Fruit fly (Drosophila melanogaster) whole organism, embryonic: ENCODE measurements around the gene CG15019.

Experiments used
- Atf-2 ChIP-seq: fragments of 200-800 bp; sonication (Bioruptor generic); optimal IDR thresholded peaks from 2 replicates; lab custom pipeline; 2016; ENCODE audit warnings: missing biosample characterization, missing genetic modification characterization
- Atf6 ChIP-seq: fragments of 200-800 bp; sonication (Bioruptor generic); IDR thresholded peaks from 2 replicates; pipeline ENCODE4 v1.3.6; 2022; ENCODE audit warnings: missing biosample characterization, missing genetic modification characterization
- Blimp-1 ChIP-seq: fragments of 200-800 bp; sonication (Bioruptor generic); optimal IDR thresholded peaks from 3 replicates; lab custom pipeline; 2018; ENCODE audit warnings: missing biosample characterization, missing genetic modification characterization, mild to moderate bottlenecking, moderate library complexity, missing genetic modification reagents
- CG10267 ChIP-seq: fragments of 200-800 bp; sonication (Bioruptor generic); optimal IDR thresholded peaks from 2 replicates; lab custom pipeline; 2018; ENCODE audit warnings: missing biosample characterization, mild to moderate bottlenecking, missing genetic modification characterization, moderate library complexity
- CG11093 ChIP-seq: fragments of 200-800 bp; sonication (Bioruptor generic); IDR thresholded peaks from 3 replicates; pipeline ENCODE4 v1.3.6; 2022; ENCODE audit warnings: missing biosample characterization, missing genetic modification characterization
- CG12236 ChIP-seq: fragments of 200-800 bp; sonication (Bioruptor generic); optimal IDR thresholded peaks from 2 replicates; lab custom pipeline; 2016; ENCODE audit warnings: missing biosample characterization, missing genetic modification characterization
- CG14860 ChIP-seq: fragments of 200-800 bp; sonication (Bioruptor generic); IDR thresholded peaks from 3 replicates; pipeline ENCODE4 v1.3.6; 2022; ENCODE audit warnings: missing biosample characterization, missing genetic modification characterization; ENCODE audit not compliant: partially characterized antibody
- CG18262 ChIP-seq: fragments of 200-800 bp; optimal IDR thresholded peaks from 3 replicates; lab custom pipeline; 2019; ENCODE audit warnings: missing biosample characterization, mild to moderate bottlenecking, missing genetic modification characterization, moderate library complexity
- CG18476 ChIP-seq: fragments of 200-800 bp; sonication (Bioruptor generic); optimal IDR thresholded peaks from 2 replicates; lab custom pipeline; 2016; ENCODE audit warnings: missing biosample characterization, mild to moderate bottlenecking, missing genetic modification characterization
- CG2875 ChIP-seq: fragments of 200-800 bp; sonication (Bioruptor generic); optimal IDR thresholded peaks from 2 replicates; lab custom pipeline; 2017; ENCODE audit warnings: missing biosample characterization, mild to moderate bottlenecking, missing genetic modification characterization, missing genetic modification reagents
- CG4360 ChIP-seq: fragments of 200-800 bp; sonication (Bioruptor generic); IDR thresholded peaks from 2 replicates; pipeline ENCODE4 v1.3.6; 2022; ENCODE audit warnings: missing biosample characterization, missing genetic modification characterization
- CG6175 ChIP-seq: fragments of 200-800 bp; sonication (Bioruptor generic); IDR thresholded peaks from 3 replicates; pipeline ENCODE4 v1.3.6; 2022; ENCODE audit warnings: missing biosample characterization, missing genetic modification characterization
- CG6765 ChIP-seq: fragments of 200-800 bp; sonication (Bioruptor generic); optimal IDR thresholded peaks from 3 replicates; lab custom pipeline; 2017; ENCODE audit warnings: missing biosample characterization, mild to moderate bottlenecking, missing genetic modification characterization
- CG6813 ChIP-seq: fragments of 200-800 bp; sonication (Bioruptor generic); optimal IDR thresholded peaks from 2 replicates; lab custom pipeline; 2017; ENCODE audit warnings: missing biosample characterization, missing genetic modification characterization, mild to moderate bottlenecking, moderate library complexity, missing genetic modification reagents
- CG8765 ChIP-seq: fragments of 200-800 bp; sonication (Bioruptor generic); IDR thresholded peaks from 2 replicates; pipeline ENCODE4 v1.3.6; 2022; ENCODE audit warnings: missing biosample characterization, missing genetic modification characterization
- Dfd ChIP-seq, 2 experiments: fragments of >200 bp; optimal IDR thresholded peaks; 2 replicates each; lab custom pipeline; 2017; ENCODE audit warnings: missing biosample characterization in 2 of 2, missing genetic modification characterization in 2 of 2
- Dref ChIP-seq: fragments of 200-800 bp; sonication (Bioruptor generic); IDR thresholded peaks from 2 replicates; pipeline ENCODE4 v1.3.6; 2022; ENCODE audit warnings: missing biosample characterization, missing genetic modification characterization
- HmgZ ChIP-seq: fragments of 200-800 bp; sonication (Bioruptor generic); optimal IDR thresholded peaks from 2 replicates; lab custom pipeline; 2018; ENCODE audit warnings: missing biosample characterization, mild to moderate bottlenecking, missing genetic modification characterization
- Hr3 ChIP-seq: fragments of 200-800 bp; sonication (Bioruptor generic); optimal IDR thresholded peaks from 3 replicates; lab custom pipeline; 2016; ENCODE audit warnings: missing biosample characterization, missing genetic modification characterization
- Mes4 ChIP-seq: fragments of 200-800 bp; sonication (Bioruptor generic); optimal IDR thresholded peaks from 2 replicates; lab custom pipeline; 2016; ENCODE audit warnings: missing biosample characterization, missing genetic modification characterization
- NK7.1 ChIP-seq: fragments of 200-800 bp; sonication (Bioruptor generic); optimal IDR thresholded peaks from 3 replicates; lab custom pipeline; 2016; ENCODE audit warnings: missing biosample characterization, missing genetic modification characterization
- NfI ChIP-seq: fragments of 200-800 bp; sonication (Bioruptor generic); optimal IDR thresholded peaks from 3 replicates; lab custom pipeline; 2018; ENCODE audit warnings: missing biosample characterization, mild to moderate bottlenecking, missing genetic modification characterization, moderate library complexity
- Rfx ChIP-seq: fragments of 200-800 bp; sonication (Bioruptor generic); IDR thresholded peaks from 2 replicates; pipeline ENCODE4 v1.3.6; 2022; ENCODE audit warnings: missing biosample characterization, missing genetic modification characterization
- Tbp ChIP-seq: fragments of >200 bp; optimal IDR thresholded peaks from 2 replicates; lab custom pipeline; 2018; ENCODE audit warnings: missing biosample characterization, missing genetic modification characterization
- amos ChIP-seq: fragments of 200-800 bp; sonication (Bioruptor generic); IDR thresholded peaks from 2 replicates; pipeline ENCODE4 v1.3.6; 2022; ENCODE audit warnings: missing biosample characterization, missing genetic modification characterization; ENCODE audit not compliant: partially characterized antibody
- ash1 ChIP-seq: fragments of 200-800 bp; sonication (Bioruptor generic); optimal IDR thresholded peaks from 2 replicates; lab custom pipeline; 2018; ENCODE audit warnings: missing biosample characterization, mild to moderate bottlenecking, missing genetic modification characterization
- cas ChIP-seq: fragments of 200-800 bp; sonication (Bioruptor generic); IDR thresholded peaks from 2 replicates; pipeline ENCODE4 v1.3.6; 2022; ENCODE audit warnings: missing biosample characterization, missing genetic modification characterization
- dati ChIP-seq: fragments of 200-800 bp; sonication (Bioruptor generic); IDR thresholded peaks from 2 replicates; pipeline ENCODE4 v1.3.6; 2022; ENCODE audit warnings: missing biosample characterization, missing genetic modification characterization
- eve ChIP-seq, 2 experiments: fragments of >200 bp; optimal IDR thresholded peaks; 2 replicates each; lab custom pipeline; 2017; ENCODE audit warnings: missing biosample characterization in 2 of 2, missing genetic modification characterization in 2 of 2
- fd64A ChIP-seq: fragments of 200-800 bp; sonication (Bioruptor generic); optimal IDR thresholded peaks from 3 replicates; lab custom pipeline; 2018; ENCODE audit warnings: missing biosample characterization, mild to moderate bottlenecking, missing genetic modification characterization
- fd96Cb ChIP-seq: fragments of 200-800 bp; sonication (Bioruptor generic); optimal IDR thresholded peaks from 2 replicates; lab custom pipeline; 2018; ENCODE audit warnings: missing biosample characterization, mild to moderate bottlenecking, missing genetic modification characterization, moderate library complexity
- fru ChIP-seq: fragments of >200 bp; optimal IDR thresholded peaks from 2 replicates; lab custom pipeline; 2017
- gfzf ChIP-seq: fragments of 200-800 bp; sonication (Bioruptor generic); optimal IDR thresholded peaks from 2 replicates; lab custom pipeline; 2016; ENCODE audit warnings: missing biosample characterization, mild to moderate bottlenecking, missing genetic modification characterization, moderate library complexity
- grau ChIP-seq: fragments of 200-800 bp; optimal IDR thresholded peaks from 3 replicates; lab custom pipeline; 2019; ENCODE audit warnings: missing biosample characterization, mild to moderate bottlenecking, missing genetic modification characterization, moderate library complexity
- gro ChIP-seq: fragments of 200-800 bp; sonication (Bioruptor generic); optimal IDR thresholded peaks from 2 replicates; lab custom pipeline; 2016; ENCODE audit warnings: missing biosample characterization, missing genetic modification characterization
- gsb-n ChIP-seq: fragments of 200-800 bp; sonication (Bioruptor generic); optimal IDR thresholded peaks from 3 replicates; lab custom pipeline; 2018; ENCODE audit warnings: missing biosample characterization, mild to moderate bottlenecking, missing genetic modification characterization
- hth ChIP-seq: fragments of >200 bp; optimal IDR thresholded peaks from 2 replicates; lab custom pipeline; 2017; ENCODE audit warnings: inconsistent platforms
- ind ChIP-seq: fragments of 200-800 bp; sonication (Bioruptor generic); optimal IDR thresholded peaks from 3 replicates; lab custom pipeline; 2016; ENCODE audit warnings: missing biosample characterization, missing genetic modification characterization
- lbe ChIP-seq: fragments of 200-800 bp; sonication (Bioruptor generic); optimal IDR thresholded peaks from 2 replicates; lab custom pipeline; 2016; ENCODE audit warnings: missing biosample characterization, mild to moderate bottlenecking, missing genetic modification characterization
- maf-S ChIP-seq: fragments of 200-800 bp; sonication (Bioruptor generic); optimal IDR thresholded peaks from 2 replicates; lab custom pipeline; 2016; ENCODE audit warnings: missing biosample characterization, missing genetic modification characterization
- nom ChIP-seq: fragments of 200-800 bp; sonication (Bioruptor generic); optimal IDR thresholded peaks from 2 replicates; lab custom pipeline; 2017; ENCODE audit warnings: missing biosample characterization, missing genetic modification characterization, mild to moderate bottlenecking, moderate library complexity, missing genetic modification reagents
- pita ChIP-seq: fragments of 200-800 bp; sonication (Bioruptor generic); optimal IDR thresholded peaks from 2 replicates; lab custom pipeline; 2017; ENCODE audit warnings: missing biosample characterization, mild to moderate bottlenecking, missing genetic modification characterization
- sens ChIP-seq: fragments of 200-800 bp; sonication (Bioruptor generic); peaks from one replicate; lab custom pipeline; 2016; ENCODE audit warnings: missing biosample characterization, missing genetic modification characterization
- sisA ChIP-seq: fragments of 200-800 bp; sonication (Bioruptor generic); IDR thresholded peaks from 2 replicates; pipeline ENCODE4 v1.3.6; 2022; ENCODE audit warnings: missing biosample characterization, missing genetic modification characterization
- slou ChIP-seq: fragments of 200-800 bp; sonication (Bioruptor generic); optimal IDR thresholded peaks from 3 replicates; lab custom pipeline; 2016; ENCODE audit warnings: missing biosample characterization, missing genetic modification characterization
- so ChIP-seq: fragments of 200-800 bp; sonication (Bioruptor generic); IDR thresholded peaks from 3 replicates; pipeline ENCODE4 v1.3.6; 2022; ENCODE audit warnings: missing biosample characterization, missing genetic modification characterization
- toy ChIP-seq: fragments of 200-800 bp; sonication (Bioruptor generic); IDR thresholded peaks from 2 replicates; pipeline ENCODE4 v1.3.6; 2022; ENCODE audit warnings: missing biosample characterization, missing genetic modification characterization
- twi ChIP-seq: fragments of 200-800 bp; optimal IDR thresholded peaks from 2 replicates; lab custom pipeline; 2019; ENCODE audit warnings: missing biosample characterization, mild to moderate bottlenecking, missing genetic modification characterization, moderate library complexity
- unc-4 ChIP-seq: fragments of 200-800 bp; sonication (Bioruptor generic); IDR thresholded peaks from 2 replicates; pipeline ENCODE4 v1.3.6; 2022; ENCODE audit warnings: missing biosample characterization, missing genetic modification characterization; ENCODE audit not compliant: partially characterized antibody
- zen ChIP-seq: fragments of 200-800 bp; sonication (Bioruptor generic); optimal IDR thresholded peaks from 3 replicates; lab custom pipeline; 2018; ENCODE audit warnings: missing biosample characterization, mild to moderate bottlenecking, missing genetic modification characterization, moderate library complexity

CG15019 gene

dm6 chr3L:4363887-4364794 is 41.7 kb downstream of the CG15019 start, which contains the start of the genes Cip4 and mRpS6 (continued):
- TF ChIP-seq grau (peak; percentile 86), NfI (GFP tag; lab: Kevin White, UChicago) (peak; percentile 85), fd64A (GFP tag; lab: Kevin White, UChicago) (no peak), eve (GFP tag; optimal IDR thresholded peaks at IDR 0.05; lab: Kevin White, UChicago) (no peak), Dfd (GFP tag; optimal IDR thresholded peaks at IDR 0.05; lab: Kevin White, UChicago) (no peak), CG11093 (no peak), CG18476 (no peak), gfzf (GFP tag; lab: Kevin White, UChicago) (peak; percentile 82), pita (peak; percentile 54), Hr3 (GFP tag; lab: Kevin White, UChicago) (peak; percentile 95), CG4360 (GFP tag; lab: Robert Waterston, UW) (no peak), amos (GFP tag; lab: Robert Waterston, UW) (peak; percentile 49; the same call in 1 of the 2 replicates), maf-S (GFP tag; lab: Kevin White, UChicago) (no peak), Rfx (GFP tag; lab: Robert Waterston, UW) (peak; percentile 83), zen (tag; lab: Kevin White, UChicago) (no peak), fru (lab: Kevin White, UChicago) (no peak), twi (peak; percentile 73), ash1 (GFP tag; lab: Kevin White, UChicago) (peak; percentile 3), fd96Cb (tag; lab: Kevin White, UChicago) (no peak), Blimp-1 (GFP tag; lab: Kevin White, UChicago) (no peak), CG6813 (GFP tag; lab: Kevin White, UChicago) (no peak), lbe (no peak), toy (GFP tag; lab: Robert Waterston, UW) (no peak), so (peak; percentile 85), CG18262 (tag; lab: Kevin White, UChicago) (peak; percentile 71), cas (peak; percentile 64; the same call in 1 of the 2 replicates), dati (GFP tag; lab: Robert Waterston, UW) (peak; percentile 57), Atf6 (peak; percentile 86), CG8765 (GFP tag; lab: Robert Waterston, UW) (peak; percentile 66), CG2875 (GFP tag; lab: Kevin White, UChicago) (peak; percentile 34), NK7.1 (GFP tag; lab: Kevin White, UChicago) (no peak), CG14860 (GFP tag; lab: Robert Waterston, UW) (no peak), CG12236 (GFP tag; lab: Kevin White, UChicago) (no peak), CG6175 (GFP tag; lab: Robert Waterston, UW) (no peak), gsb-n (tag; lab: Kevin White, UChicago) (peak; percentile 63), HmgZ (tag; lab: Kevin White, UChicago) (peak; percentile 53), Tbp (GFP tag; lab: Kevin White, UChicago) (no peak), CG10267 (tag; lab: Kevin White, UChicago) (peak; percentile 78), CG6765 (GFP tag; lab: Kevin White, UChicago) (peak; percentile 48), Dref (GFP tag; lab: Robert Waterston, UW) (no peak), ind (GFP tag; lab: Kevin White, UChicago) (no peak), slou (GFP tag; lab: Kevin White, UChicago) (peak; percentile 66), nom (GFP tag; lab: Kevin White, UChicago) (peak; percentile 53), Mes4 (GFP tag; lab: Kevin White, UChicago) (no peak), Atf-2 (GFP tag; lab: Kevin White, UChicago) (no peak), gro (GFP tag; lab: Kevin White, UChicago) (peak; percentile 59), sisA (peak; percentile 77), sens (GFP tag; lab: Kevin White, UChicago) (peak; percentile 84), hth (lab: Kevin White, UChicago) (no peak), unc-4 (GFP tag; lab: Robert Waterston, UW) (no peak)
